Fruit fly (Drosophila melanogaster) whole organism, pupa: ENCODE measurements around the gene CG7420.

Source experiments
- CG10348 ChIP-seq: fragments of 200-800 bp; sonication (Bioruptor generic); IDR thresholded peaks from 2 replicates; pipeline ENCODE4 v1.3.6; 2022; ENCODE audit warnings: missing biosample characterization, missing genetic modification characterization
- CG12605 ChIP-seq: fragments of 200-800 bp; sonication (Bioruptor generic); IDR thresholded peaks from 2 replicates; pipeline ENCODE4 v1.3.6; 2022; ENCODE audit warnings: missing biosample characterization, missing genetic modification characterization
- CG13204 ChIP-seq: fragments of 200-800 bp; sonication (Bioruptor generic); optimal IDR thresholded peaks from 2 replicates; lab custom pipeline; 2018; ENCODE audit warnings: missing biosample characterization, mild to moderate bottlenecking, missing genetic modification characterization, moderate library complexity
- CG14655 ChIP-seq: fragments of 200-800 bp; sonication (Bioruptor generic); optimal IDR thresholded peaks from 3 replicates; lab custom pipeline; 2017; ENCODE audit warnings: mild to moderate bottlenecking, missing biosample characterization, missing genetic modification reagents, missing genetic modification characterization
- CG15710 ChIP-seq: fragments of 200-800 bp; sonication (Bioruptor generic); optimal IDR thresholded peaks from 2 replicates; lab custom pipeline; 2018; ENCODE audit warnings: missing biosample characterization, mild to moderate bottlenecking, missing genetic modification characterization, moderate library complexity
- CG17806 ChIP-seq: fragments of 200-800 bp; sonication (Bioruptor generic); optimal IDR thresholded peaks from 2 replicates; lab custom pipeline; 2018; ENCODE audit warnings: missing biosample characterization, mild to moderate bottlenecking, missing genetic modification characterization, moderate library complexity
- CG32121 ChIP-seq: fragments of 200-800 bp; sonication (Bioruptor generic); IDR thresholded peaks from 2 replicates; pipeline ENCODE4 v1.3.6; 2022; ENCODE audit warnings: missing biosample characterization, missing genetic modification characterization
- CG34367 ChIP-seq: fragments of 200-800 bp; sonication (Bioruptor generic); optimal IDR thresholded peaks from 2 replicates; lab custom pipeline; 2018; ENCODE audit warnings: missing biosample characterization, mild to moderate bottlenecking, missing genetic modification characterization
- CG4496 ChIP-seq: fragments of 200-800 bp; sonication (Bioruptor generic); IDR thresholded peaks from 3 replicates; pipeline ENCODE4 v1.3.6; 2022; ENCODE audit warnings: missing biosample characterization, missing genetic modification characterization
- CG8159 ChIP-seq: fragments of 200-800 bp; sonication (Bioruptor generic); optimal IDR thresholded peaks from 3 replicates; lab custom pipeline; 2018; ENCODE audit warnings: missing biosample characterization, mild to moderate bottlenecking, missing genetic modification characterization, moderate library complexity
- CG8301 ChIP-seq: fragments of 200-800 bp; sonication (Bioruptor generic); optimal IDR thresholded peaks from 2 replicates; lab custom pipeline; 2018; ENCODE audit warnings: missing biosample characterization, mild to moderate bottlenecking, missing genetic modification characterization
- CG9948 ChIP-seq: fragments of 200-800 bp; sonication (Bioruptor generic); optimal IDR thresholded peaks from 2 replicates; lab custom pipeline; 2018; ENCODE audit warnings: missing biosample characterization, mild to moderate bottlenecking, missing genetic modification characterization, moderate library complexity
- D1 ChIP-seq: fragments of 200-800 bp; sonication (Bioruptor generic); optimal IDR thresholded peaks from 2 replicates; lab custom pipeline; 2018; ENCODE audit warnings: missing biosample characterization, mild to moderate bottlenecking, missing genetic modification characterization, moderate library complexity
- EcR ChIP-seq: fragments of 200-800 bp; sonication (Bioruptor generic); optimal IDR thresholded peaks from 3 replicates; lab custom pipeline; 2019; ENCODE audit warnings: missing biosample characterization, missing genetic modification characterization, mild to moderate bottlenecking, moderate library complexity, missing genetic modification reagents
- Ets98B ChIP-seq: fragments of 200-800 bp; sonication (Bioruptor generic); IDR thresholded peaks from 2 replicates; pipeline ENCODE4 v1.3.6; 2022; ENCODE audit warnings: missing biosample characterization, missing genetic modification characterization
- Pif1A ChIP-seq: fragments of 200-800 bp; sonication (Bioruptor generic); optimal IDR thresholded peaks from 3 replicates; lab custom pipeline; 2016; ENCODE audit warnings: missing biosample characterization, missing genetic modification characterization
- Pif1B ChIP-seq: fragments of 200-800 bp; sonication (Bioruptor generic); optimal IDR thresholded peaks from 3 replicates; lab custom pipeline; 2016; ENCODE audit warnings: missing biosample characterization, missing genetic modification characterization
- Snoo ChIP-seq: fragments of 200-800 bp; sonication (Bioruptor generic); optimal IDR thresholded peaks from 3 replicates; lab custom pipeline; 2017; ENCODE audit warnings: missing biosample characterization, mild to moderate bottlenecking, missing genetic modification characterization, inconsistent platforms
- fd96Ca ChIP-seq: fragments of 200-800 bp; sonication (Bioruptor generic); IDR thresholded peaks from 3 replicates; pipeline ENCODE4 v1.3.6; 2022; ENCODE audit warnings: missing biosample characterization, missing genetic modification characterization
- gl ChIP-seq: fragments of 200-800 bp; sonication (Bioruptor generic); optimal IDR thresholded peaks from 2 replicates; lab custom pipeline; 2018; ENCODE audit warnings: missing biosample characterization, mild to moderate bottlenecking, missing genetic modification characterization
- rn ChIP-seq: fragments of 200-800 bp; sonication (Bioruptor generic); IDR thresholded peaks from 2 replicates; pipeline ENCODE4 v1.3.6; 2022; ENCODE audit warnings: missing biosample characterization, missing genetic modification characterization

The CG7420 gene

DNA sequence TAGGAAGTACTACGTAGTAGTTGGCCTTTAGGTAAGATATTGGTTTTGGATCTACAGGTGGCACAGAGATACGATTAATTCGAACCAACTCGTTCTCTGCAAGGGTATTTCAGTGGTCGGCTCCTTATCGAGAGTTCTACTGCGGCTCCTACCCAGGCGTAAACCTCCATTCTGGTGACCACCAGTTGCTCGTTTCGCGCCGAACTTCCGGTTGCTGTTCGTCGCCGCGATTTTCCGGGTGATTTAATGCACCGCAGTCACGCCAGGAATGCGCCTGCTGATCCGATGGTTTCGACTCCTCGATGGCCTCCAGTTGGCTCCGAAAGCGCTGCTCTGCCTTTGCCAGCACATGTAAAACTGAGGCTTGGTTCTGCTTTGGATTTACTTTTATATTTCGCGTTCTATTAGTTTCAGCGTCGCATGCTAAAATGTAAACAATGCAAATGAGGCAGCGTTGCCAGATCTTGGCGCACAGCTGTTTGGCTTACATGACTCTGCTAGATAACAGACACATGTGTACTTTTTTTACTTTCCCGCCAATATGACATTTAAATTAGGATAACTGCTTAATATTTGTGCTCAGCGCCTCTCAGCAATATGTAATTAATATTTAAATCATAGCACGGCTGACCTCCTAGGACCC, at the start of gene CG7420:
Gene CG7420, minus strand, starts transcription at position 446 of the 643 bp plus-strand sequence.
- TF ChIP-seq CG12605 (GFP tag; lab: Robert Waterston, UW), result 0 out of 2 replicates have a peak, but pooled peaks have one; percentile 35
- no peak for TF ChIP-seq Ets98B (GFP tag; lab: Robert Waterston, UW)

DNA sequence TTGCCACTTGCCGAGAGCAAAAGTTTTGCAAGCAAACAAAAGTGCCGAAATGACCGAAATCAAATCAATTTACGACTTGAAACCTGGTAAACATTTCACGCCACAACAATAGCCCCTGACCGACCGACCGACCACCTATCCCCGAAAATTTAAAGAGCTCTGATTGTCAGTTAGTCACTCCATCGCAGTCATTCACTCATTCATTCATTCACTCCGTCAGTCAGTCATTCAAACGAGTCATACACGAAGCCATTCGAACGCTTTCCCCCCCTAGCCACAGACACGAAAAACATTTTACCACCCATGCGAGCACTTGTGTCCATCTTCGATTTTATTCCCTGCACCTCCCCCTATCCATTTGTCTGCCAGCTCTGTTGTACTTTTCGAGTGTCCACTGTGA, 45.2 kb upstream of the CG7420 start:
- no peak for TF ChIP-seq CG13204 (GFP tag; lab: Kevin White, UChicago)
- TF ChIP-seq CG8301 (tag; lab: Kevin White, UChicago), result no peak
- TF ChIP-seq Pif1B, result no peak
- TF ChIP-seq CG9948 (tag; lab: Kevin White, UChicago), result no peak
- no peak for TF ChIP-seq Ets98B (GFP tag; lab: Robert Waterston, UW)
- no peak for TF ChIP-seq CG32121
- TF ChIP-seq D1 (tag; lab: Kevin White, UChicago), result no peak
- TF ChIP-seq rn (GFP tag; lab: Robert Waterston, UW), result no peak
- TF ChIP-seq CG8159 (tag; lab: Kevin White, UChicago), result no peak
- TF ChIP-seq CG34367, result no peak
- TF ChIP-seq Snoo (tag; lab: Kevin White, UChicago), result no peak
- TF ChIP-seq CG12605 (GFP tag; lab: Robert Waterston, UW), result no peak
- no peak for TF ChIP-seq fd96Ca
- no peak for TF ChIP-seq EcR (GFP tag; lab: Kevin White, UChicago)
- no peak for TF ChIP-seq CG15710 (tag; lab: Kevin White, UChicago)
- TF ChIP-seq Pif1A, result no peak

DNA sequence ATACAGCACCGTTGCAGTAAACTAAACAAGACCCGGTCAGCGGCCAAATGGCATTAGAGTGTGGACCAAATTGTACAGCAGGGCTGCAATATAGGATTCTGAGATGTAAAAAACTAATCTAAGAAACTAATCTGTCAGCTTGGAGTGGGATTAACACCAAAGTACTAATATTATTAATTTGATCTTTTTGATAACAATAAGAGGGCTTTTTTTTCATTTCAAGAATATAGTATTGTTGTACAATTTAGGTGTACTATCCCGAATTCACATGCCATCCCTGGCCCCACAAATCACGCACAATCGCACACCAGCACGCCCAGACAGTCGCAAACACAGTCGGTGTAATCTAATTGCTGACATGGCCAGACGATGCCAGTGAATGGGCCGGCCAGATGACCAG, 35.4 kb upstream of the CG7420 start:
- TF ChIP-seq CG8301 (tag; lab: Kevin White, UChicago) (peak; percentile 69), rn (GFP tag; lab: Robert Waterston, UW) (no peak), Pif1A (no peak), CG13204 (GFP tag; lab: Kevin White, UChicago) (no peak), Snoo (tag; lab: Kevin White, UChicago) (no peak), CG12605 (GFP tag; lab: Robert Waterston, UW) (no peak), CG34367 (no peak), CG32121 (no peak), fd96Ca (no peak), CG9948 (tag; lab: Kevin White, UChicago) (no peak), EcR (GFP tag; lab: Kevin White, UChicago) (no peak), Ets98B (GFP tag; lab: Robert Waterston, UW) (no peak), CG10348 (GFP tag; lab: Robert Waterston, UW) (no peak), CG17806 (tag; lab: Kevin White, UChicago) (no peak), CG15710 (tag; lab: Kevin White, UChicago) (no peak), CG14655 (GFP tag; lab: Kevin White, UChicago) (peak; percentile 74)

DNA sequence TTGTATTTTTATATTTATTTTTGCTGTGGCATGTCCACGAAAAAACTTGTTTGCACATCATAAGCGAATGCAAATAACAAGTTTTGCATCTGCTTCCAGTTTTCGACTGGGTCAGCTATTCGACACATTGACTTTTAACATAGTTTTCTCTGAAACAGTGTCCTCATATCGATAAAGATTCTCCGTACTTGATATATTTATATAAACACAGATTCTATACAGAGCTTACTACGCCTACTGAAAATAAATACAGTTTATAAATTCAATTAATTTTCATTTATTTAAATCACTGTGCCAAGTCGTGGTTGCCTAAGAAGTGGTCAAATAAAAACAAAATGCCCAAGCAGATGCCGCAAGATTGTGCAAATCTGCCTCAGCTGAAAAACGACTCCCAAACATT, 32.5 kb upstream of the CG7420 start:
- TF ChIP-seq fd96Ca, result no peak
- peak; percentile 68 for TF ChIP-seq CG32121
- no peak for TF ChIP-seq CG13204 (GFP tag; lab: Kevin White, UChicago)
- TF ChIP-seq Snoo (tag; lab: Kevin White, UChicago), result no peak
- TF ChIP-seq CG15710 (tag; lab: Kevin White, UChicago), result no peak
- TF ChIP-seq CG4496 (GFP tag; lab: Robert Waterston, UW), result peak; percentile 11; the same call in 1 of the 3 replicates
- TF ChIP-seq Ets98B (GFP tag; lab: Robert Waterston, UW), result peak; percentile 72
- TF ChIP-seq CG8301 (tag; lab: Kevin White, UChicago), result peak; percentile 22
- TF ChIP-seq CG8159 (tag; lab: Kevin White, UChicago), result no peak
- TF ChIP-seq CG12605 (GFP tag; lab: Robert Waterston, UW), result no peak
- TF ChIP-seq CG17806 (tag; lab: Kevin White, UChicago), result no peak
- TF ChIP-seq rn (GFP tag; lab: Robert Waterston, UW), result no peak
- TF ChIP-seq CG14655 (GFP tag; lab: Kevin White, UChicago), result no peak

DNA sequence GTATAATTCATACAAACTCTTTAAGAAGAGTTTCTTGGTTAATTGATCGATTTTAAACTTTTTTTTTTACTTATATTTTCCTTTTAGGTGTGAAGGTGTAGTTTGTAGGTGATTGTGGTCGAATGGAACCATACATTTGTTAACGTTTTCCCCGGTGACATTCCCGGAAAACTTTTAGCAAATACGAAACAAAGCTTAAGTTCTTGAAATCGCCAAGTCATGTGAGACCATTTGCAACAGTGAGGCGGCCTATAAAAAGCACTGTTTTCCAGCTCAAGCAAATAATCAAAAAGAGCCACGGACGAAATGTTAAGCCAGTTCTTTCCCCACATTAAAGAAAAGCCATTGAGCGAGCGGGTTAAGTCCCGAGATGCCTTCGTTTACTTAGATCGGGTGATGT, 19.7 kb upstream of the CG7420 start, which contains the start of gene Or22b:
Gene Or22b, plus strand, starts transcription at position 301 of the 400 bp plus-strand sequence.
- TF ChIP-seq gl (no peak), D1 (tag; lab: Kevin White, UChicago) (no peak), Pif1B (no peak), EcR (GFP tag; lab: Kevin White, UChicago) (no peak), CG32121 (no peak), CG10348 (GFP tag; lab: Robert Waterston, UW) (no peak), CG15710 (tag; lab: Kevin White, UChicago) (no peak), CG17806 (tag; lab: Kevin White, UChicago) (no peak)
- TF ChIP-seq, all 21 proteins: peak for 0

DNA sequence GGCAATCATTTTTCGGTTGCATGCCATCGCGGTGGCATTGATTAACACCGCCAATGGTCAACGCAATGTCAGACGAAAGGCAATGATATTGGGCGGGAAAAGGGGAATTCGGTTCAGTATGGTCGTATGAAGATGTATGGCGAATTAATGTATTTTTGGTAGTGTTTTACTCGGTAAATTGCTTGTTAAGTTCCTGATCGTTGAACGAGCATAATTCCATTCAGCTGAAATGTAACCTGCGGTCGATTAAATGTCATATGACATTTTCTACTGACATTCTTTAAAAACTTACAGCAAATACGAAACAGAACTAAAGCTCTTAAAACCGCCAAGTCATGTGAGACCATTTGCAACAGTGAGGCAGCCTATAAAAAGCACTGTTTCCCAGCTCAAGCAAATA, 17.5 kb upstream of the CG7420 start, which contains the start of gene Or22a:
Gene Or22a, plus strand, starts transcription at position 301 of the 400 bp plus-strand sequence.
- TF ChIP-seq Ets98B (GFP tag; lab: Robert Waterston, UW) (no peak), fd96Ca (no peak), Snoo (tag; lab: Kevin White, UChicago) (no peak), CG8159 (tag; lab: Kevin White, UChicago) (no peak), CG14655 (GFP tag; lab: Kevin White, UChicago) (no peak), D1 (tag; lab: Kevin White, UChicago) (no peak), CG32121 (no peak), CG34367 (no peak), Pif1A (no peak), rn (GFP tag; lab: Robert Waterston, UW) (no peak), CG9948 (tag; lab: Kevin White, UChicago) (no peak), EcR (GFP tag; lab: Kevin White, UChicago) (no peak)
